Fruit fly (Drosophila melanogaster) whole organism, adult: ENCODE data around the gene CG13670.

Source experiments
- CG11617 ChIP-seq: fragments of 200-800 bp; sonication (Bioruptor generic); optimal IDR thresholded peaks from 2 replicates; lab custom pipeline; 2017; ENCODE audit warnings: mild to moderate bottlenecking, missing biosample characterization, missing genetic modification reagents, missing genetic modification characterization
- CG14711 ChIP-seq: fragments of 200-800 bp; sonication (Bioruptor generic); optimal IDR thresholded peaks from 2 replicates; lab custom pipeline; 2018; ENCODE audit warnings: missing biosample characterization, mild to moderate bottlenecking, missing genetic modification characterization, moderate library complexity
- CG33017 ChIP-seq: fragments of 200-800 bp; sonication (Bioruptor generic); optimal IDR thresholded peaks from 2 replicates; lab custom pipeline; 2018; ENCODE audit warnings: missing biosample characterization, mild to moderate bottlenecking, missing genetic modification characterization, moderate library complexity
- CG5204 ChIP-seq: fragments of 200-800 bp; sonication (Bioruptor generic); optimal IDR thresholded peaks from 2 replicates; lab custom pipeline; 2016; ENCODE audit warnings: missing biosample characterization, missing genetic modification characterization
- CG7045 ChIP-seq: fragments of 200-800 bp; sonication (Bioruptor generic); optimal IDR thresholded peaks from 2 replicates; lab custom pipeline; 2017; ENCODE audit warnings: missing biosample characterization, mild to moderate bottlenecking, missing genetic modification characterization
- CG7101 ChIP-seq: fragments of 200-800 bp; sonication (Bioruptor generic); optimal IDR thresholded peaks from 2 replicates; lab custom pipeline; 2018; ENCODE audit warnings: missing biosample characterization, mild to moderate bottlenecking, missing genetic modification characterization, moderate library complexity
- Clk ChIP-seq: fragments of 200-800 bp; sonication (Bioruptor generic); optimal IDR thresholded peaks from 2 replicates; lab custom pipeline; 2017; ENCODE audit warnings: missing biosample characterization, missing genetic modification characterization
- Crg-1 ChIP-seq: fragments of 200-800 bp; sonication (Bioruptor generic); optimal IDR thresholded peaks from 2 replicates; lab custom pipeline; 2016; ENCODE audit warnings: missing biosample characterization, missing genetic modification characterization
- Hr96 ChIP-seq: fragments of 200-800 bp; sonication (Bioruptor generic); optimal IDR thresholded peaks from 2 replicates; lab custom pipeline; 2016; ENCODE audit warnings: missing biosample characterization, missing genetic modification characterization
- kay ChIP-seq: fragments of 200-800 bp; sonication (Bioruptor generic); peaks from one replicate; lab custom pipeline; 2016; ENCODE audit warnings: missing biosample characterization, missing genetic modification characterization, borderline replicate concordance
- tj ChIP-seq: fragments of 200-800 bp; sonication (Bioruptor generic); optimal IDR thresholded peaks from 3 replicates; lab custom pipeline; 2017; ENCODE audit warnings: missing biosample characterization, mild to moderate bottlenecking, missing genetic modification characterization, moderate library complexity

- TF ChIP-seq CG33017 (no peak), kay (GFP tag; lab: Kevin White, UChicago) (no peak), CG7045 (no peak), CG14711 (tag; lab: Kevin White, UChicago) (no peak), Clk (GFP tag; lab: Kevin White, UChicago) (no peak), tj (GFP tag; lab: Kevin White, UChicago) (no peak), Hr96 (no peak), CG11617 (GFP tag; lab: Kevin White, UChicago) (no peak), Crg-1 (GFP tag; lab: Kevin White, UChicago) (no peak), CG5204 (GFP tag; lab: Kevin White, UChicago) (no peak), CG7101 (no peak)
Measured at dm6 chr3L:8295227-8295626, 25.3 kb upstream of the CG13670 start, which contains the start of gene CG7201.
